Worm (Caenorhabditis elegans) whole organism, L3 larva: ENCODE measurements around the gene abts-4.
A peak's percentile ranks its signal among the peaks of the same experiment; 100 is the strongest.

ENCODE experiments used
- R02D3.7 ChIP-seq: fragments of 150-350 bp; optimal IDR thresholded peaks from 2 replicates; lab custom pipeline; 2014; ENCODE audit warnings: missing biosample characterization, missing genetic modification characterization
- ZK546.5 ChIP-seq: sonication (generic microtip); optimal IDR thresholded peaks from 2 replicates; lab custom pipeline; 2017; ENCODE audit warnings: missing biosample characterization, missing genetic modification characterization
- aly-2 ChIP-seq: fragments of 150-350 bp; optimal IDR thresholded peaks from 2 replicates; lab custom pipeline; 2014; ENCODE audit warnings: missing biosample characterization, missing genetic modification characterization
- ama-1 ChIP-seq: fragments of 150-350 bp; optimal IDR thresholded peaks from 2 replicates; lab custom pipeline; 2018
- ceh-16 ChIP-seq: sonication (generic microtip); optimal IDR thresholded peaks from 2 replicates; lab custom pipeline; 2017; ENCODE audit warnings: missing biosample characterization, missing genetic modification characterization
- ceh-28 ChIP-seq: fragments of 150-350 bp; optimal IDR thresholded peaks from 2 replicates; lab custom pipeline; 2014; ENCODE audit warnings: missing biosample characterization, missing genetic modification reagents, missing genetic modification characterization
- ceh-82 ChIP-seq: fragments of 150-350 bp; optimal IDR thresholded peaks from 2 replicates; lab custom pipeline; 2014; ENCODE audit warnings: missing biosample characterization, missing genetic modification characterization
- ceh-9 ChIP-seq: sonication (generic microtip); optimal IDR thresholded peaks from 2 replicates; lab custom pipeline; 2018; ENCODE audit warnings: missing biosample characterization, missing genetic modification characterization
- daf-12 ChIP-seq: fragments of 150-350 bp; optimal IDR thresholded peaks from 2 replicates; lab custom pipeline; 2014; ENCODE audit warnings: missing biosample characterization, missing genetic modification reagents, missing genetic modification characterization
- egl-27 ChIP-seq: sonication (generic microtip); optimal IDR thresholded peaks from 4 replicates; lab custom pipeline; 2017; ENCODE audit warnings: missing biosample characterization, missing genetic modification reagents, missing genetic modification characterization
- egl-5 ChIP-seq: fragments of 150-350 bp; optimal IDR thresholded peaks from 2 replicates; lab custom pipeline; 2017; ENCODE audit warnings: missing biosample characterization, missing genetic modification reagents, missing genetic modification characterization, inconsistent platforms
- elt-1 ChIP-seq: fragments of 150-350 bp; optimal IDR thresholded peaks from 2 replicates; lab custom pipeline; 2014; ENCODE audit warnings: missing biosample characterization, missing genetic modification characterization
- elt-2 ChIP-seq: sonication (generic microtip); optimal IDR thresholded peaks from 2 replicates; lab custom pipeline; 2016; ENCODE audit warnings: missing genetic modification reagents, mild to moderate bottlenecking, missing genetic modification characterization, missing compliant biosample characterization
- elt-3 ChIP-seq, 3 experiments: fragments of 150-350 bp in 1 of 3; sonication (generic microtip) in 2 of 3; optimal IDR thresholded peaks; 2 replicates in 2 of 3; 4 replicates in 1 of 3; lab custom pipeline; 2014 to 2017; ENCODE audit warnings: missing biosample characterization in 3 of 3, missing genetic modification characterization in 3 of 3
- eor-1 ChIP-seq, 2 experiments: fragments of 150-350 bp; optimal IDR thresholded peaks; 2 replicates each; lab custom pipeline; 2014 to 2018; ENCODE audit warnings: missing biosample characterization in 2 of 2, missing genetic modification characterization in 2 of 2
- fkh-10 ChIP-seq: sonication (generic microtip); optimal IDR thresholded peaks from 2 replicates; lab custom pipeline; 2017; ENCODE audit warnings: missing biosample characterization, missing genetic modification reagents, missing genetic modification characterization
- fkh-2 ChIP-seq: fragments of 150-350 bp; optimal IDR thresholded peaks from 2 replicates; lab custom pipeline; 2014; ENCODE audit warnings: missing biosample characterization, missing genetic modification reagents, missing genetic modification characterization
- fos-1 ChIP-seq: fragments of 150-350 bp; optimal IDR thresholded peaks from 2 replicates; lab custom pipeline; 2014; ENCODE audit warnings: missing biosample characterization, missing genetic modification characterization
- hmg-11 ChIP-seq: sonication (generic microtip); optimal IDR thresholded peaks from 2 replicates; lab custom pipeline; 2016; ENCODE audit warnings: missing genetic modification characterization, missing compliant biosample characterization
- jun-1 ChIP-seq: fragments of 150-350 bp; optimal IDR thresholded peaks from 2 replicates; lab custom pipeline; 2014; ENCODE audit warnings: missing biosample characterization, missing genetic modification reagents, missing genetic modification characterization
- lin-15B ChIP-seq: fragments of 150-350 bp; optimal IDR thresholded peaks from 2 replicates; lab custom pipeline; 2014; ENCODE audit warnings: missing biosample characterization, missing genetic modification characterization
- lin-39 ChIP-seq: fragments of 150-350 bp; optimal IDR thresholded peaks from 2 replicates; lab custom pipeline; 2018; ENCODE audit warnings: missing biosample characterization, missing genetic modification reagents, missing genetic modification characterization
- lsy-12 ChIP-seq: sonication (generic microtip); optimal IDR thresholded peaks from 2 replicates; lab custom pipeline; 2016; ENCODE audit warnings: mild to moderate bottlenecking, missing genetic modification characterization, missing compliant biosample characterization
- mdl-1 ChIP-seq: fragments of 150-350 bp; optimal IDR thresholded peaks from 2 replicates; lab custom pipeline; 2014; ENCODE audit warnings: missing biosample characterization, missing genetic modification characterization
- mml-1 ChIP-seq: fragments of 150-350 bp; sonication (generic microtip); optimal IDR thresholded peaks from 3 replicates; lab custom pipeline; 2014; ENCODE audit warnings: missing biosample characterization, missing genetic modification characterization
- nfya-1 ChIP-seq: sonication (generic microtip); optimal IDR thresholded peaks from 2 replicates; lab custom pipeline; 2017; ENCODE audit warnings: missing genetic modification characterization, mild to moderate bottlenecking, missing compliant biosample characterization, antibody characterized with exemption, moderate library complexity; ENCODE audit not compliant: insufficient read depth
- nhr-11 ChIP-seq: fragments of 150-350 bp; optimal IDR thresholded peaks from 2 replicates; lab custom pipeline; 2014; ENCODE audit warnings: missing biosample characterization, missing genetic modification characterization
- nhr-12 ChIP-seq: fragments of 150-350 bp; optimal IDR thresholded peaks from 2 replicates; lab custom pipeline; 2014; ENCODE audit warnings: missing biosample characterization, missing genetic modification characterization
- nhr-23 ChIP-seq: fragments of 150-350 bp; optimal IDR thresholded peaks from 2 replicates; lab custom pipeline; 2014; ENCODE audit warnings: missing biosample characterization, missing genetic modification reagents, missing genetic modification characterization
- nhr-237 ChIP-seq: fragments of 150-350 bp; optimal IDR thresholded peaks from 2 replicates; lab custom pipeline; 2014; ENCODE audit warnings: missing biosample characterization, missing genetic modification characterization
- nhr-25 ChIP-seq: sonication (generic microtip); optimal IDR thresholded peaks from 2 replicates; lab custom pipeline; 2017; ENCODE audit warnings: missing biosample characterization, missing genetic modification characterization
- nhr-28 ChIP-seq: fragments of 150-350 bp; optimal IDR thresholded peaks from 2 replicates; lab custom pipeline; 2014; ENCODE audit warnings: missing biosample characterization, missing genetic modification characterization
- nhr-43 ChIP-seq: sonication (generic microtip); optimal IDR thresholded peaks from 2 replicates; lab custom pipeline; 2016; ENCODE audit warnings: mild to moderate bottlenecking, missing genetic modification characterization, missing compliant biosample characterization; ENCODE audit not compliant: poor library complexity, severe bottlenecking
- nhr-67 ChIP-seq: fragments of 150-350 bp; optimal IDR thresholded peaks from 2 replicates; lab custom pipeline; 2014; ENCODE audit warnings: missing biosample characterization, missing genetic modification characterization
- nhr-76 ChIP-seq: fragments of 150-350 bp; sonication (generic microtip); optimal IDR thresholded peaks from 5 replicates; lab custom pipeline; 2014; ENCODE audit warnings: missing biosample characterization, missing genetic modification characterization
- nhr-77 ChIP-seq: fragments of 150-350 bp; optimal IDR thresholded peaks from 2 replicates; lab custom pipeline; 2014; ENCODE audit warnings: missing biosample characterization, missing genetic modification characterization
- pha-4 ChIP-seq: fragments of 150-350 bp; optimal IDR thresholded peaks from 2 replicates; lab custom pipeline; 2014; ENCODE audit warnings: missing biosample characterization, missing genetic modification reagents, missing genetic modification characterization
- pqm-1 ChIP-seq: fragments of 150-350 bp; optimal IDR thresholded peaks from 2 replicates; lab custom pipeline; 2017; ENCODE audit warnings: missing biosample characterization, missing genetic modification characterization, inconsistent platforms
- sea-2 ChIP-seq: fragments of 150-350 bp; sonication (generic microtip); optimal IDR thresholded peaks from 4 replicates; lab custom pipeline; 2014; ENCODE audit warnings: missing biosample characterization, missing genetic modification reagents, missing genetic modification characterization
- skn-1 ChIP-seq: fragments of 150-350 bp; optimal IDR thresholded peaks from 2 replicates; lab custom pipeline; 2014; ENCODE audit warnings: missing biosample characterization, missing genetic modification characterization
- snpc-4 ChIP-seq: fragments of 150-350 bp; optimal IDR thresholded peaks from 2 replicates; lab custom pipeline; 2014; ENCODE audit warnings: missing biosample characterization, missing genetic modification characterization
- tbx-2 ChIP-seq: sonication (generic microtip); optimal IDR thresholded peaks from 2 replicates; lab custom pipeline; 2016; ENCODE audit warnings: mild to moderate bottlenecking, missing genetic modification characterization, missing compliant biosample characterization
- unc-39 ChIP-seq: sonication (generic microtip); optimal IDR thresholded peaks from 4 replicates; lab custom pipeline; 2017; ENCODE audit warnings: missing biosample characterization, missing genetic modification characterization
- unc-62 ChIP-seq: fragments of 150-350 bp; sonication (generic microtip); optimal IDR thresholded peaks from 4 replicates; lab custom pipeline; 2014; ENCODE audit warnings: missing biosample characterization, missing genetic modification reagents, missing genetic modification characterization
- zag-1 ChIP-seq: fragments of 150-350 bp; optimal IDR thresholded peaks from 2 replicates; lab custom pipeline; 2014; ENCODE audit warnings: missing biosample characterization, missing genetic modification characterization
- ztf-11 ChIP-seq: fragments of 150-350 bp; optimal IDR thresholded peaks from 2 replicates; lab custom pipeline; 2014; ENCODE audit warnings: missing biosample characterization, missing genetic modification characterization
- ztf-4 ChIP-seq: fragments of 150-350 bp; optimal IDR thresholded peaks from 2 replicates; lab custom pipeline; 2014; ENCODE audit warnings: missing biosample characterization, missing genetic modification characterization

The abts-4 gene

DNA sequence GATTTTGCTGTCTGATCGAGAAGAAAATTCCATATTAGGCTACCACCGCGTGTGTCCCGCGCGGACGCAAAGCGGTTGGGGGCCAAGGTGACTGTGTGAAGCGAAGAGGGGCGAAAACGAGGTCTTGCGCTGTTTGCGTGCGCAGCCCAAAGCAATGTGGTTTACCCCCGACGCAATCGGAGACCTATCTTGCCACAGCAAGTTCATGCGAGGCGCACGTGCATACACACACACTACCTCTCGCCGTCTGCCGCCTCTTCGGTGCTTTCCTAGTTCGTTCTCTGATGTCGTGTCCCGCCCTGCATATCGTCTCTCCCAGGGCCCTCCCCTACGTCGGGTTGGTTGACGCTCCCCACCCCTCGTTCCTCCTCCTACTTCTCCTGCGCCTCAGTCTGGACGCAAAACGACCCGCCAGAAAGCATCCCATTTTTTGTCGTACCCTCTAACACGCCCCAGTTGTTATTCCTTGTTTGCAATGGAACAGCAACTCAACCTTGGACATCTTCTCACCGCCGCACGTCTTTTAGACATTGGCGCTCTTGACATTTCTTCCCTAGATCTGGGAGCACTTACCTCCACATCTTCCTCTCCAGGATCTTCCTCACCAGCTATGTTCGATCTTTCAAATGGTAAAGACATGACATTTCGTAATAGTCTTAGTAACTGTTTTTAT is 19.4 kb downstream of the abts-4 start, which contains the start of gene mdl-1:
Gene mdl-1, plus strand, starts transcription at position 341 of the 673 bp plus-strand sequence.
- TF ChIP-seq fos-1 (tag; lab: Kevin White, UChicago) (peak; percentile 27), mml-1 (tag; lab: Kevin White, UChicago) (peak; percentile 99), ceh-28 (tag; lab: Kevin White, UChicago) (peak; percentile 56), nhr-12 (tag; lab: Kevin White, UChicago) (no peak), nhr-28 (tag; lab: Kevin White, UChicago) (no peak), mdl-1 (peak; percentile 100), jun-1 (tag; lab: Kevin White, UChicago) (peak; percentile 81), ztf-11 (tag; lab: Kevin White, UChicago) (no peak), ceh-82 (no peak), nhr-237 (no peak), nhr-23 (tag; lab: Kevin White, UChicago) (peak; percentile 95), ZK546.5 (tag; lab: Kevin White, UChicago) (no peak), nhr-76 (no peak), lin-39 (tag; lab: Kevin White, UChicago) (peak; percentile 95), nhr-11 (tag; lab: Kevin White, UChicago) (peak; percentile 67), elt-2 (tag; lab: Kevin White, UChicago) (peak; percentile 87), ceh-9 (tag; lab: Kevin White, UChicago) (no peak), fkh-2 (tag; lab: Kevin White, UChicago) (no peak), tbx-2 (tag; lab: Kevin White, UChicago) (peak; percentile 48), unc-62 (GFP tag; lab: Kevin White, UChicago) (peak; percentile 74), egl-5 (tag; lab: Kevin White, UChicago) (no peak), nhr-67 (tag; lab: Kevin White, UChicago) (no peak), pqm-1 (tag; lab: Kevin White, UChicago) (peak; percentile 82), zag-1 (tag; lab: Kevin White, UChicago) (no peak), ztf-4 (tag; lab: Kevin White, UChicago) (peak; percentile 74), aly-2 (no peak), daf-12 (tag; lab: Kevin White, UChicago) (no peak), nfya-1 (tag; lab: Kevin White, UChicago) (peak; percentile 96), elt-3 (tag; optimal IDR thresholded peaks at IDR 0.05; lab: Kevin White, UChicago) (no peak), snpc-4 (tag; lab: Kevin White, UChicago) (peak; percentile 71), R02D3.7 (peak; percentile 40), ama-1 (lab: Kevin White, UChicago) (peak; percentile 95), skn-1 (tag; lab: Kevin White, UChicago) (peak; percentile 40), nhr-77 (tag; lab: Kevin White, UChicago) (no peak), nhr-43 (peak; percentile 86), hmg-11 (tag; lab: Kevin White, UChicago) (peak; percentile 74), ceh-16 (tag; lab: Kevin White, UChicago) (no peak), eor-1 (tag; optimal IDR thresholded peaks at IDR 0.05; lab: Kevin White, UChicago) (peak in 1 of 2 experiments; percentile 68), nhr-25 (tag; lab: Kevin White, UChicago) (peak; percentile 95), fkh-10 (GFP tag; lab: Kevin White, UChicago) (peak; percentile 20), elt-1 (tag; lab: Kevin White, UChicago) (peak; percentile 81), lin-15B (tag; lab: Kevin White, UChicago) (peak; percentile 26), unc-39 (tag; lab: Kevin White, UChicago) (no peak), pha-4 (tag; lab: Kevin White, UChicago) (peak; percentile 94), lsy-12 (tag; lab: Kevin White, UChicago) (peak; percentile 88), sea-2 (GFP tag; lab: Kevin White, UChicago) (peak; percentile 63), egl-27 (tag; lab: Kevin White, UChicago) (peak; percentile 95)
